Comparison of ENCODE assay signal across 1 fruit fly cellular context in genomic region chr3L:8457866-8458766, dm6.
TF ChIP-seq lines count a peak whose summit lies in the region.

No protein-coding gene starts in this region.

TF ChIP-seq in whole organism, embryonic, 481 proteins besides CTCF, POLR2A, EP300 and RAD21 (continued from another document and continues in another):
- TF ChIP-seq CG1602 (GFP tag; optimal IDR thresholded peaks at IDR 0.05; lab: Kevin White, UChicago) (peak; percentile 99), NC2α (GFP tag; optimal IDR thresholded peaks at IDR 0.05; lab: Kevin White, UChicago) (peak; percentile 95), Hmx (GFP tag; optimal IDR thresholded peaks at IDR 0.05; lab: Kevin White, UChicago) (peak; percentile 90), al (GFP tag; IDR thresholded peaks at IDR 0.05; lab: Robert Waterston, UW) (peak; percentile 96), Elba2 (GFP tag; optimal IDR thresholded peaks at IDR 0.05; lab: Kevin White, UChicago) (peak; percentile 71), CG12236 (GFP tag; optimal IDR thresholded peaks at IDR 0.05; lab: Kevin White, UChicago) (peak; percentile 96), CG14667 (GFP tag; IDR thresholded peaks at IDR 0.05; lab: Robert Waterston, UW) (peak; percentile 96), Lhr (GFP tag; optimal IDR thresholded peaks at IDR 0.05; lab: Kevin White, UChicago) (peak; percentile 97), CrebB (tag; optimal IDR thresholded peaks at IDR 0.05; lab: Kevin White, UChicago) (peak; percentile 98), dan (GFP tag; IDR thresholded peaks at IDR 0.05; lab: Robert Waterston, UW) (peak; percentile 88), zen2 (GFP tag; IDR thresholded peaks at IDR 0.05; lab: Robert Waterston, UW; ENCODE audit: partially characterized antibody) (no peak), Max (GFP tag; optimal IDR thresholded peaks at IDR 0.05; lab: Kevin White, UChicago) (peak; percentile 98), CG5245 (GFP tag; optimal IDR thresholded peaks at IDR 0.05; lab: Kevin White, UChicago) (peak; percentile 98), Gug (GFP tag; IDR thresholded peaks at IDR 0.05; lab: Robert Waterston, UW) (peak; percentile 98), CG9609 (GFP tag; optimal IDR thresholded peaks at IDR 0.05; lab: Kevin White, UChicago) (peak; percentile 96), Nf-YC (tag; optimal IDR thresholded peaks at IDR 0.05; lab: Kevin White, UChicago) (peak; percentile 86), Fer3 (tag; optimal IDR thresholded peaks at IDR 0.05; lab: Kevin White, UChicago) (peak; percentile 98), NfI (GFP tag; optimal IDR thresholded peaks at IDR 0.05; lab: Kevin White, UChicago) (peak; percentile 97), CG13894 (tag; optimal IDR thresholded peaks at IDR 0.05; lab: Kevin White, UChicago) (peak; percentile 92), CG3995 (GFP tag; optimal IDR thresholded peaks at IDR 0.05; lab: Kevin White, UChicago) (peak; percentile 68), Abd-B (GFP tag; optimal IDR thresholded peaks at IDR 0.05; lab: Kevin White, UChicago) (peak; percentile 95), CG13624 (GFP tag; optimal IDR thresholded peaks at IDR 0.05; lab: Kevin White, UChicago) (peak; percentile 98), sens-2 (GFP tag; IDR thresholded peaks at IDR 0.05; lab: Robert Waterston, UW) (peak; percentile 97), pan (optimal IDR thresholded peaks at IDR 0.05; lab: Kevin White, UChicago) (no peak), pan (GFP tag; optimal IDR thresholded peaks at IDR 0.05 in 1 of 2, IDR thresholded peaks at IDR 0.05 in 1 of 2) (peak in 1 of 2 experiments; percentile 98), vvl (GFP tag; IDR thresholded peaks at IDR 0.05; lab: Robert Waterston, UW) (peak; percentile 99), CG31441 (GFP tag; IDR thresholded peaks at IDR 0.05; lab: Robert Waterston, UW) (peak; percentile 99), dpn (GFP tag; optimal IDR thresholded peaks at IDR 0.05; lab: Kevin White, UChicago) (peak; percentile 98 to 99), Bteb2 (GFP tag; optimal IDR thresholded peaks at IDR 0.05; lab: Kevin White, UChicago) (peak; percentile 98), oc (tag; optimal IDR thresholded peaks at IDR 0.05; lab: Kevin White, UChicago) (peak; percentile 99), CG8089 (GFP tag; optimal IDR thresholded peaks at IDR 0.05; lab: Kevin White, UChicago) (peak; percentile 96), lov (optimal IDR thresholded peaks at IDR 0.05; lab: Kevin White, UChicago) (no peak), lov (GFP tag; IDR thresholded peaks at IDR 0.05; lab: Robert Waterston, UW) (peak; percentile 98), caup (GFP tag; optimal IDR thresholded peaks at IDR 0.05; lab: Kevin White, UChicago; ENCODE audit: severe bottlenecking) (peak; percentile 97), CG30020 (tag; optimal IDR thresholded peaks at IDR 0.05; lab: Kevin White, UChicago) (peak; percentile 89), Sry-β (GFP tag; optimal IDR thresholded peaks at IDR 0.05; lab: Kevin White, UChicago) (peak; percentile 73), CG32532 (GFP tag; IDR thresholded peaks at IDR 0.05; lab: Robert Waterston, UW) (peak; percentile 98), CG4282 (GFP tag; optimal IDR thresholded peaks at IDR 0.05; lab: Kevin White, UChicago) (peak; percentile 85), CG10565 (GFP tag; optimal IDR thresholded peaks at IDR 0.05; lab: Kevin White, UChicago) (peak; percentile 90), CG33213 (GFP tag; optimal IDR thresholded peaks at IDR 0.05; lab: Kevin White, UChicago) (peak; percentile 97), otp (GFP tag; IDR thresholded peaks at IDR 0.05; lab: Robert Waterston, UW) (peak; percentile 98), twi (tag; optimal IDR thresholded peaks at IDR 0.05; lab: Kevin White, UChicago) (peak; percentile 97), Hr78 (GFP tag; optimal IDR thresholded peaks at IDR 0.05; lab: Kevin White, UChicago) (peak in 1 of 2 experiments; percentile 92), dm (GFP tag; optimal IDR thresholded peaks at IDR 0.05; lab: Kevin White, UChicago) (peak; percentile 95), NFAT (GFP tag; IDR thresholded peaks at IDR 0.05; lab: Robert Waterston, UW) (peak; percentile 90), CG12744 (GFP tag; optimal IDR thresholded peaks at IDR 0.05; lab: Kevin White, UChicago) (peak; percentile 96), CG33557 (GFP tag; optimal IDR thresholded peaks at IDR 0.05; lab: Kevin White, UChicago) (peak; percentile 98), NK7.1 (GFP tag; optimal IDR thresholded peaks at IDR 0.05; lab: Kevin White, UChicago) (peak; percentile 97), CG31388 (GFP tag; optimal IDR thresholded peaks at IDR 0.05; lab: Kevin White, UChicago) (peak; percentile 96), chif (GFP tag; optimal IDR thresholded peaks at IDR 0.05; lab: Kevin White, UChicago) (peak; percentile 97 to 98), lbe (GFP tag; optimal IDR thresholded peaks at IDR 0.05; lab: Kevin White, UChicago) (peak; percentile 63), Optix (GFP tag; IDR thresholded peaks at IDR 0.05; lab: Robert Waterston, UW) (peak; percentile 96), toy (GFP tag; IDR thresholded peaks at IDR 0.05; lab: Robert Waterston, UW) (peak; percentile 95), Aef1 (GFP tag; IDR thresholded peaks at IDR 0.05; lab: Robert Waterston, UW) (peak; percentile 95), unpg (GFP tag; optimal IDR thresholded peaks at IDR 0.05; lab: Kevin White, UChicago) (peak; percentile 99), insv (GFP tag; optimal IDR thresholded peaks at IDR 0.05; lab: Kevin White, UChicago) (peak; percentile 23 to 80), CG4424 (GFP tag; optimal IDR thresholded peaks at IDR 0.05; lab: Kevin White, UChicago) (peak; percentile 99), Dek (tag; optimal IDR thresholded peaks at IDR 0.05; lab: Kevin White, UChicago) (peak; percentile 98), kni (GFP tag; optimal IDR thresholded peaks at IDR 0.05; lab: Kevin White, UChicago) (peak; percentile 92), CG12769 (tag; optimal IDR thresholded peaks at IDR 0.05; lab: Kevin White, UChicago) (peak; percentile 95), CG30403 (GFP tag; optimal IDR thresholded peaks at IDR 0.05; lab: Kevin White, UChicago) (peak; percentile 99), CG6813 (GFP tag; optimal IDR thresholded peaks at IDR 0.05; lab: Kevin White, UChicago) (peak; percentile 96), mirr (GFP tag; optimal IDR thresholded peaks at IDR 0.05; lab: Kevin White, UChicago) (peak; percentile 59), fu2 (GFP tag; optimal IDR thresholded peaks at IDR 0.05; lab: Kevin White, UChicago) (peak; percentile 93), CG8924 (tag; optimal IDR thresholded peaks at IDR 0.05; lab: Kevin White, UChicago) (peak; percentile 99), bbx (GFP tag; IDR thresholded peaks at IDR 0.05; lab: Robert Waterston, UW; ENCODE audit: partially characterized antibody) (peak; percentile 51), sob (GFP tag; IDR thresholded peaks at IDR 0.05; lab: Robert Waterston, UW) (peak; percentile 97), dysf (GFP tag; IDR thresholded peaks at IDR 0.05; lab: Robert Waterston, UW) (peak; percentile 98), CG8944 (GFP tag; optimal IDR thresholded peaks at IDR 0.05; lab: Kevin White, UChicago) (peak; percentile 96), D (optimal IDR thresholded peaks at IDR 0.05; lab: Kevin White, UChicago) (no peak), D (GFP tag; optimal IDR thresholded peaks at IDR 0.05; lab: Kevin White, UChicago) (peak; percentile 99), CG34224 (GFP tag; IDR thresholded peaks at IDR 0.05; lab: Robert Waterston, UW; ENCODE audit: partially characterized antibody) (peak; percentile 52; the same call in 2 of the 3 replicates), CG10274 (GFP tag; optimal IDR thresholded peaks at IDR 0.05; lab: Kevin White, UChicago) (peak; percentile 87), CG30431 (GFP tag; optimal IDR thresholded peaks at IDR 0.05; lab: Kevin White, UChicago) (peak; percentile 97), CG1603 (tag; optimal IDR thresholded peaks at IDR 0.05; lab: Kevin White, UChicago) (peak; percentile 96), CG12299 (tag; optimal IDR thresholded peaks at IDR 0.05; lab: Kevin White, UChicago) (peak; percentile 98), CG11723 (GFP tag; optimal IDR thresholded peaks at IDR 0.05; lab: Kevin White, UChicago) (peak; percentile 97), CG9876 (GFP tag; optimal IDR thresholded peaks at IDR 0.05; lab: Kevin White, UChicago) (peak; percentile 92), ham (GFP tag; IDR thresholded peaks at IDR 0.05; lab: Robert Waterston, UW) (peak; percentile 89), BEAF-32 (GFP tag; optimal IDR thresholded peaks at IDR 0.05; lab: Kevin White, UChicago) (peak; percentile 10), BtbVII (GFP tag; optimal IDR thresholded peaks at IDR 0.05; lab: Kevin White, UChicago) (peak; percentile 97), p53 (GFP tag; optimal IDR thresholded peaks at IDR 0.05; lab: Kevin White, UChicago) (peak; percentile 94), CG10366 (GFP tag; IDR thresholded peaks at IDR 0.05; lab: Robert Waterston, UW) (peak; percentile 98), Ets65A (GFP tag; lab: Kevin White, UChicago) (peak; percentile 99), amos (GFP tag; IDR thresholded peaks at IDR 0.05; lab: Robert Waterston, UW; ENCODE audit: partially characterized antibody) (peak; percentile 27; the same call in 1 of the 2 replicates), ERR (GFP tag; optimal IDR thresholded peaks at IDR 0.05; lab: Kevin White, UChicago) (peak; percentile 92), NC2β (GFP tag; optimal IDR thresholded peaks at IDR 0.05; lab: Kevin White, UChicago) (peak; percentile 96), CG16779 (GFP tag; IDR thresholded peaks at IDR 0.05; lab: Robert Waterston, UW) (peak; percentile 78), yki (optimal IDR thresholded peaks at IDR 0.05; lab: Kevin White, UChicago) (no peak), lmd (GFP tag; IDR thresholded peaks at IDR 0.05; lab: Robert Waterston, UW) (peak; percentile 97), Hand (GFP tag; optimal IDR thresholded peaks at IDR 0.05; lab: Kevin White, UChicago) (peak; percentile 97), vfl (GFP tag; optimal IDR thresholded peaks at IDR 0.05; lab: Kevin White, UChicago) (peak; percentile 95), CG17359 (tag; optimal IDR thresholded peaks at IDR 0.05; lab: Kevin White, UChicago) (peak; percentile 99), H15 (GFP tag; IDR thresholded peaks at IDR 0.05; lab: Robert Waterston, UW) (peak; percentile 97), ab (GFP tag; optimal IDR thresholded peaks at IDR 0.05; lab: Kevin White, UChicago) (peak; percentile 87), Blimp-1 (GFP tag; optimal IDR thresholded peaks at IDR 0.05; lab: Kevin White, UChicago) (peak; percentile 99), YL-1 (GFP tag; optimal IDR thresholded peaks at IDR 0.05; lab: Kevin White, UChicago) (peak; percentile 97), Myb (GFP tag; optimal IDR thresholded peaks at IDR 0.05; lab: Kevin White, UChicago) (peak; percentile 87), CG2678 (tag; optimal IDR thresholded peaks at IDR 0.05; lab: Kevin White, UChicago) (peak; percentile 98), CG32767 (GFP tag; IDR thresholded peaks at IDR 0.05; lab: Robert Waterston, UW) (peak; percentile 98), trem (tag; optimal IDR thresholded peaks at IDR 0.05; lab: Kevin White, UChicago) (peak; percentile 97), Kr (GFP tag; optimal IDR thresholded peaks at IDR 0.05; lab: Kevin White, UChicago) (peak; percentile 84), CG6654 (GFP tag; optimal IDR thresholded peaks at IDR 0.05; lab: Kevin White, UChicago) (peak; percentile 92), CHES-1-like (GFP tag; optimal IDR thresholded peaks at IDR 0.05; lab: Kevin White, UChicago) (peak; percentile 96), tx (GFP tag; optimal IDR thresholded peaks at IDR 0.05; lab: Kevin White, UChicago) (peak; percentile 96), corto (GFP tag; optimal IDR thresholded peaks at IDR 0.05; lab: Kevin White, UChicago) (peak; percentile 35), CG10431 (GFP tag; optimal IDR thresholded peaks at IDR 0.05; lab: Kevin White, UChicago) (peak; percentile 95), dati (GFP tag; IDR thresholded peaks at IDR 0.05; lab: Robert Waterston, UW) (peak; percentile 96), sisA (GFP tag; IDR thresholded peaks at IDR 0.05; lab: Robert Waterston, UW) (peak; percentile 99), CG17186 (GFP tag; optimal IDR thresholded peaks at IDR 0.05; lab: Kevin White, UChicago) (peak; percentile 93), bab2 (GFP tag; optimal IDR thresholded peaks at IDR 0.05; lab: Kevin White, UChicago) (peak; percentile 98), ro (GFP tag; IDR thresholded peaks at IDR 0.05; lab: Robert Waterston, UW) (peak; percentile 94), maf-S (GFP tag; optimal IDR thresholded peaks at IDR 0.05; lab: Kevin White, UChicago) (peak; percentile 96), Dbx (GFP tag; IDR thresholded peaks at IDR 0.05; lab: Robert Waterston, UW) (peak; percentile 97), nerfin-1 (tag; optimal IDR thresholded peaks at IDR 0.05; lab: Kevin White, UChicago) (peak; percentile 98), Xrp1 (GFP tag; IDR thresholded peaks at IDR 0.05; lab: Robert Waterston, UW) (peak; percentile 99), schlank (tag; optimal IDR thresholded peaks at IDR 0.05; lab: Kevin White, UChicago) (peak; percentile 92), TFAM (GFP tag; optimal IDR thresholded peaks at IDR 0.05; lab: Kevin White, UChicago) (peak; percentile 95), aop (GFP tag; IDR thresholded peaks at IDR 0.05; lab: Robert Waterston, UW) (peak; percentile 91), CG16863 (GFP tag; optimal IDR thresholded peaks at IDR 0.05; lab: Kevin White, UChicago) (peak; percentile 98), Dref (GFP tag; IDR thresholded peaks at IDR 0.05; lab: Robert Waterston, UW) (no peak), esg (GFP tag; conservative IDR thresholded peaks at IDR 0.05; lab: Robert Waterston, UW) (peak; percentile 97), CG17612 (GFP tag; IDR thresholded peaks at IDR 0.05; lab: Robert Waterston, UW) (peak; percentile 93), CG3065 (GFP tag; optimal IDR thresholded peaks at IDR 0.05; lab: Kevin White, UChicago) (peak; percentile 97), CG7357 (GFP tag; IDR thresholded peaks at IDR 0.05; lab: Robert Waterston, UW) (peak; percentile 91), nerfin-2 (GFP tag; IDR thresholded peaks at IDR 0.05; lab: Robert Waterston, UW; ENCODE audit: partially characterized antibody) (no peak), HLH4C (GFP tag; IDR thresholded peaks at IDR 0.05; lab: Robert Waterston, UW; ENCODE audit: partially characterized antibody) (no peak), stc (GFP tag; IDR thresholded peaks at IDR 0.05; lab: Robert Waterston, UW) (peak; percentile 99), kah (GFP tag; optimal IDR thresholded peaks at IDR 0.05; lab: Kevin White, UChicago) (peak; percentile 96), CG6683 (GFP tag; optimal IDR thresholded peaks at IDR 0.05; lab: Kevin White, UChicago) (peak; percentile 94), btn (GFP tag; optimal IDR thresholded peaks at IDR 0.05; lab: Kevin White, UChicago) (peak; percentile 96), fru (optimal IDR thresholded peaks at IDR 0.05; lab: Kevin White, UChicago) (no peak)
